Fruit fly (Drosophila melanogaster) whole organism, embryonic: ENCODE results near the gene Cbp20.
A peak's percentile ranks its signal among the peaks of the same experiment; 100 is the strongest.

Experiments used
- H15 ChIP-seq: fragments of 200-800 bp; sonication (Bioruptor generic); IDR thresholded peaks from 3 replicates; pipeline ENCODE4 v1.3.6; 2022; ENCODE audit warnings: missing biosample characterization, missing genetic modification characterization
- insv ChIP-seq, 2 experiments: fragments of 200-800 bp; sonication (Bioruptor generic); optimal IDR thresholded peaks; 3 replicates each; lab custom pipeline; 2016 to 2018; ENCODE audit warnings: missing biosample characterization in 2 of 2, missing genetic modification characterization in 2 of 2

dm6 chr3R:18168929-18169350 lies 4.5 kb downstream of the Cbp20 start:
- TF ChIP-seq H15 (GFP tag; lab: Robert Waterston, UW) (no peak), insv (GFP tag; optimal IDR thresholded peaks at IDR 0.05; lab: Kevin White, UChicago) (peak; percentile 85 to 97)
